Fruit fly (Drosophila melanogaster): ENCODE results near the gene Polr2A.

Gene Polr2A

DNA sequence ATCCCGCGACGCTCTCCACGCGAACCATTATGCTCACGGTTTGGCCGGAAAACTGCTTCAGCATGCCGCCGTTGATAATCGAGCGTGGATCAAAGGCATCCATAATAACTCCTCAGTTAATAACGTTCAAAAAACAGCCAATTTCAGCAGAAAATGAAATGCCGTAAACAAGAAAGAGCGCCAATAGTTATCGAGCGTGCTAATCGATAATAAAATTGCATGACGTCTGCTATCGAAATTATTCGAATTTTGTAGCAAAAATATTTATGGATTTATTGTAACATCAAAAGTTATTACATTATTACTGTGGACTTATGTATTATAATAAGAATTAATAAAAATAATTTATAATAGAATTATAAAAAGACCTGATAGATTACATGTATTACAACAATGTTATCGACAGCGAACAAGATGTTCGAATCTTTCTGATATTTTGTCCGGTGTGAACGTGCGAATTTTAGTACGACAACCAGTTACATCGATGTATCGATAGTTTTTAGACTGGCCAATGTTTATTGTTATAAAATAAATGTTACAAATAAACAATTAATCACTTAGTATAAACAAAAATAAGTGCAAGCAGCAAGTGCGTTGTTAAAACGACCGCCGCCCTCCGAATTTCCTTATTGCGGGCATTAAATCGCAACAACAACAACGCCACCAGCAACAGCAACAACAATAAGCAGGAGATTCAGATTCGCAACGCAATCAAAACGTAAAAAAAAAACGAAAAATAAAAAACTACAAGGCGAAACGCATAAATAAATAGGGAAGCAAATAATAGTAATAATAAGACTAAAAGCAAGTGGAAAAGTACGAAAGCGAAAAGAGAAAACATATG, 45.7 kb upstream of the Polr2A start, which contains the start of the genes RPA3 and Met (continued):
- TF ChIP-seq CG11085 (GFP tag; IDR thresholded peaks at IDR 0.05) (no peak), Eip74EF (GFP tag; optimal IDR thresholded peaks at IDR 0.05) (no peak), Med (GFP tag) (peak; percentile 70), CG18619 (GFP tag; optimal IDR thresholded peaks at IDR 0.05) (no peak), CG4854 (GFP tag; optimal IDR thresholded peaks at IDR 0.05) (no peak), PHDP (tag; optimal IDR thresholded peaks at IDR 0.05) (peak; percentile 6), Adf1 (GFP tag; IDR thresholded peaks at IDR 0.05) (no peak), CG30431 (GFP tag; optimal IDR thresholded peaks at IDR 0.05) (no peak), MTF-1 (GFP tag; optimal IDR thresholded peaks at IDR 0.05; ENCODE audit: borderline replicate concordance) (no peak), Pdp1 (GFP tag; optimal IDR thresholded peaks at IDR 0.05) (peak in 1 of 2 experiments; percentile 4), CG14667 (GFP tag; IDR thresholded peaks at IDR 0.05) (no peak), peb (GFP tag; IDR thresholded peaks at IDR 0.05) (no peak), CG1832 (GFP tag; optimal IDR thresholded peaks at IDR 0.05) (no peak), stc (GFP tag; IDR thresholded peaks at IDR 0.05) (no peak), CkIIα-i1 (GFP tag; IDR thresholded peaks at IDR 0.05) (no peak), CG6254 (GFP tag; optimal IDR thresholded peaks at IDR 0.05) (no peak), CG13424 (tag; optimal IDR thresholded peaks at IDR 0.05) (no peak), GATAe (GFP tag; conservative IDR thresholded peaks at IDR 0.05) (no peak), dan (GFP tag; IDR thresholded peaks at IDR 0.05) (no peak), CG7928 (GFP tag; optimal IDR thresholded peaks at IDR 0.05) (no peak), CG17829 (tag; optimal IDR thresholded peaks at IDR 0.05) (peak; percentile 29), pnt (GFP tag; optimal IDR thresholded peaks at IDR 0.05) (no peak), Bdp1 (GFP tag; optimal IDR thresholded peaks at IDR 0.05) (no peak), CG4707 (GFP tag; optimal IDR thresholded peaks at IDR 0.05) (no peak), Max (GFP tag; optimal IDR thresholded peaks at IDR 0.05) (no peak), chif (GFP tag; optimal IDR thresholded peaks at IDR 0.05) (no peak), CG16779 (GFP tag; IDR thresholded peaks at IDR 0.05) (no peak), cad (GFP tag; optimal IDR thresholded peaks at IDR 0.05) (no peak), Opbp (GFP tag; IDR thresholded peaks at IDR 0.05; ENCODE audit: partially characterized antibody) (peak; percentile 58; the same call in 1 of the 3 replicates), Mes4 (GFP tag; optimal IDR thresholded peaks at IDR 0.05) (no peak), CG6654 (GFP tag; optimal IDR thresholded peaks at IDR 0.05) (no peak), Hmx (GFP tag; optimal IDR thresholded peaks at IDR 0.05) (no peak), CG12236 (GFP tag; optimal IDR thresholded peaks at IDR 0.05) (no peak), jumu (GFP tag; optimal IDR thresholded peaks at IDR 0.05) (no peak), CG10366 (GFP tag; IDR thresholded peaks at IDR 0.05) (no peak), CG9437 (GFP tag; optimal IDR thresholded peaks at IDR 0.05) (no peak), CG11398 (GFP tag; optimal IDR thresholded peaks at IDR 0.05) (no peak), tgo (GFP tag; IDR thresholded peaks at IDR 0.05) (no peak), Dref (GFP tag; IDR thresholded peaks at IDR 0.05) (peak; percentile 72), CG2199 (GFP tag; IDR thresholded peaks at IDR 0.05) (no peak), br (optimal IDR thresholded peaks at IDR 0.05) (no peak), CG13894 (tag; optimal IDR thresholded peaks at IDR 0.05) (no peak), ash1 (GFP tag; optimal IDR thresholded peaks at IDR 0.05) (no peak), CG17328 (GFP tag; IDR thresholded peaks at IDR 0.05) (no peak), C15 (GFP tag; IDR thresholded peaks at IDR 0.05) (no peak), Hr51 (GFP tag; optimal IDR thresholded peaks at IDR 0.05) (no peak), onecut (GFP tag; IDR thresholded peaks at IDR 0.05) (no peak), NK7.1 (GFP tag; optimal IDR thresholded peaks at IDR 0.05) (no peak), CG17802 (tag; optimal IDR thresholded peaks at IDR 0.05) (peak; percentile 58), wdn (GFP tag; IDR thresholded peaks at IDR 0.05) (no peak)

Data from whole organism, embryonic.